Worm (Caenorhabditis elegans): ENCODE results near the gene nhr-68.
A peak's percentile ranks its signal among the peaks of the same experiment; 100 is the strongest.

The nhr-68 gene

ce11 chrV:11610481-11610880 lies 37.2 kb downstream of the nhr-68 start, which contains the start of gene sas-5 (continued):
- no peak for TF ChIP-seq hlh-26 (GFP tag; conservative IDR thresholded peaks at IDR 0.05)
- TF ChIP-seq ceh-27 (GFP tag; optimal IDR thresholded peaks at IDR 0.05): peak; percentile 57
- TF ChIP-seq F39B2.1 (GFP tag; IDR thresholded peaks at IDR 0.05): no peak
- TF ChIP-seq ccch-3 (GFP tag; optimal IDR thresholded peaks at IDR 0.05): no peak
- TF ChIP-seq lin-35 (GFP tag; optimal IDR thresholded peaks at IDR 0.05): peak; percentile 55 to 83 (median 71)
- TF ChIP-seq attf-6 (GFP tag; IDR thresholded peaks at IDR 0.05): 0 out of 2 replicates have a peak, but pooled peaks have one; percentile 10
- TF ChIP-seq ztf-22 (GFP tag; optimal IDR thresholded peaks at IDR 0.05): no peak
- no peak for TF ChIP-seq nhr-179 (tag; optimal IDR thresholded peaks at IDR 0.05)
- TF ChIP-seq B0336.3 (GFP tag; IDR thresholded peaks at IDR 0.05): peak; percentile 82
- no peak for TF ChIP-seq mel-28 (tag; optimal IDR thresholded peaks at IDR 0.05; ENCODE audit: borderline replicate concordance)
- TF ChIP-seq tbp1 (GFP tag; optimal IDR thresholded peaks at IDR 0.05): no peak
- TF ChIP-seq ceh-40 (GFP tag; IDR thresholded peaks at IDR 0.05): no peak
- peak; percentile 9 for TF ChIP-seq nhr-90 (tag; optimal IDR thresholded peaks at IDR 0.05)
- no peak for TF ChIP-seq B0035.1 (tag; optimal IDR thresholded peaks at IDR 0.05)
- TF ChIP-seq sdz-38 (tag; optimal IDR thresholded peaks at IDR 0.05): no peak
- no peak for TF ChIP-seq aptf-3 (GFP tag; IDR thresholded peaks at IDR 0.05)
- TF ChIP-seq ztf-26 (tag; optimal IDR thresholded peaks at IDR 0.05): no peak
- peak; percentile 67 for TF ChIP-seq lsl-1 (GFP tag; optimal IDR thresholded peaks at IDR 0.05)
- peak; percentile 65 for TF ChIP-seq snpc-1.1 (tag; optimal IDR thresholded peaks at IDR 0.05; ENCODE audit: insufficient read depth)
- no peak for TF ChIP-seq lsy-27 (tag; optimal IDR thresholded peaks at IDR 0.05; ENCODE audit: borderline replicate concordance, insufficient read depth)
- TF ChIP-seq dpl-1 (GFP tag; optimal IDR thresholded peaks at IDR 0.05): peak; percentile 77
- no peak for TF ChIP-seq hmg-20 (GFP tag; IDR thresholded peaks at IDR 0.05)
- peak; percentile 18 for TF ChIP-seq T07F8.4 (tag; optimal IDR thresholded peaks at IDR 0.05)
- no peak for TF ChIP-seq pha-4 (tag; optimal IDR thresholded peaks at IDR 0.05)
- TF ChIP-seq ets-4 (GFP tag; optimal IDR thresholded peaks at IDR 0.05): no peak
- no peak for TF ChIP-seq sptf-2 (GFP tag; optimal IDR thresholded peaks at IDR 0.05)
- no peak for TF ChIP-seq nfya-2 (GFP tag; IDR thresholded peaks at IDR 0.05)
- no peak for TF ChIP-seq madf-3 (GFP tag; IDR thresholded peaks at IDR 0.05)
- peak; percentile 43; the same call in 1 of the 2 replicates for TF ChIP-seq hsf-1 (GFP tag; IDR thresholded peaks at IDR 0.05)
- no peak for TF ChIP-seq let-526 (GFP tag; IDR thresholded peaks at IDR 0.05)
- TF ChIP-seq mes-4 (tag; optimal IDR thresholded peaks at IDR 0.05): no peak
- TF ChIP-seq Y56A3A.18 (GFP tag; IDR thresholded peaks at IDR 0.05): peak; percentile 71; the same call in 1 of the 2 replicates
- TF ChIP-seq attf-3 (GFP tag; conservative IDR thresholded peaks at IDR 0.05): 0 out of 2 replicates have a peak, but pooled peaks have one; percentile 15
- TF ChIP-seq F37B4.10 (GFP tag; IDR thresholded peaks at IDR 0.05): no peak
- peak; percentile 35; the same call in 1 of the 2 replicates for TF ChIP-seq lin-26 (GFP tag; IDR thresholded peaks at IDR 0.05)
- TF ChIP-seq chd-7 (tag; optimal IDR thresholded peaks at IDR 0.05): no peak
- TF ChIP-seq B0261.1 (tag; optimal IDR thresholded peaks at IDR 0.05): no peak
- peak; percentile 93 for TF ChIP-seq madf-6 (GFP tag; IDR thresholded peaks at IDR 0.05)

ce11 chrV:11613007-11613406 lies 39.8 kb downstream of the nhr-68 start, which contains the start of gene tag-290:
Gene tag-290 (plus strand): TSS chrV:11613307.
- TF ChIP-seq F39B2.1 (GFP tag; IDR thresholded peaks at IDR 0.05) (no peak), cebp-2 (GFP tag; IDR thresholded peaks at IDR 0.05) (no peak), nfyb-1 (GFP tag; IDR thresholded peaks at IDR 0.05) (no peak), lin-35 (GFP tag; optimal IDR thresholded peaks at IDR 0.05) (no peak), rec-8 (tag; optimal IDR thresholded peaks at IDR 0.05) (no peak), attf-3 (GFP tag; conservative IDR thresholded peaks at IDR 0.05) (no peak), F23B12.7 (tag; optimal IDR thresholded peaks at IDR 0.05; ENCODE audit: insufficient read depth) (no peak), ztf-18 (tag; optimal IDR thresholded peaks at IDR 0.05) (no peak), lag-1 (GFP tag; IDR thresholded peaks at IDR 0.05) (no peak), ceh-100 (GFP tag; IDR thresholded peaks at IDR 0.05) (no peak), hmg-1.2 (GFP tag; IDR thresholded peaks at IDR 0.05) (no peak), mel-28 (tag; optimal IDR thresholded peaks at IDR 0.05; ENCODE audit: borderline replicate concordance) (no peak), ztf-25 (GFP tag; IDR thresholded peaks at IDR 0.05) (no peak), sptf-2 (GFP tag; optimal IDR thresholded peaks at IDR 0.05) (no peak)
